Fruit fly (Drosophila melanogaster) whole organism, wandering third instar larva: Measurements from ENCODE around the gene sud1.

Source experiments
- Hnf4 ChIP-seq: fragments of 200-800 bp; sonication (Bioruptor generic); optimal IDR thresholded peaks from 2 replicates; lab custom pipeline; 2016; ENCODE audit warnings: missing biosample characterization, mild to moderate bottlenecking, missing genetic modification characterization
- N ChIP-seq: fragments of >200 bp; optimal IDR thresholded peaks from 2 replicates; lab custom pipeline; 2018; ENCODE audit warnings: missing biosample characterization, missing external identifiers, missing genetic modification characterization
- OdsH ChIP-seq: fragments of 200-800 bp; sonication (Bioruptor generic); optimal IDR thresholded peaks from 2 replicates; lab custom pipeline; 2016; ENCODE audit warnings: missing biosample characterization, mild to moderate bottlenecking, missing genetic modification characterization
- Rel ChIP-seq, 2 experiments: fragments of 200-800 bp; sonication (Bioruptor generic) in 1 of 2; optimal IDR thresholded peaks; 2 replicates in 1 of 2; 3 replicates in 1 of 2; lab custom pipeline; 2016 to 2019; ENCODE audit warnings: mild to moderate bottlenecking in 2 of 2, missing biosample characterization in 2 of 2, missing genetic modification characterization in 2 of 2, moderate library complexity in 1 of 2
- br ChIP-seq: fragments of 200-800 bp; sonication (Bioruptor generic); optimal IDR thresholded peaks from 2 replicates; lab custom pipeline; 2016; ENCODE audit warnings: missing biosample characterization, missing genetic modification characterization
- brk ChIP-seq: fragments of 200-800 bp; sonication (Bioruptor generic); optimal IDR thresholded peaks from 2 replicates; lab custom pipeline; 2016; ENCODE audit warnings: missing biosample characterization, mild to moderate bottlenecking, missing genetic modification characterization
- dsf ChIP-seq: sonication (Bioruptor generic); optimal IDR thresholded peaks from 2 replicates; lab custom pipeline; 2016; ENCODE audit warnings: missing biosample characterization, missing genetic modification characterization, borderline replicate concordance
- h ChIP-seq: fragments of 200-800 bp; sonication (Bioruptor generic); optimal IDR thresholded peaks from 3 replicates; lab custom pipeline; 2016; ENCODE audit warnings: missing biosample characterization, mild to moderate bottlenecking, missing genetic modification characterization
- lola ChIP-seq: fragments of >200 bp; optimal IDR thresholded peaks from 2 replicates; lab custom pipeline; 2017; ENCODE audit warnings: missing biosample characterization, missing genetic modification characterization
- pan ChIP-seq: fragments of >200 bp; optimal IDR thresholded peaks from 2 replicates; lab custom pipeline; 2017
- usp ChIP-seq: fragments of >200 bp; optimal IDR thresholded peaks from 2 replicates; lab custom pipeline; 2017; ENCODE audit warnings: missing biosample characterization, missing genetic modification characterization

- TF ChIP-seq OdsH (GFP tag; lab: Kevin White, UChicago) (peak; percentile 67), lola (GFP tag; lab: Kevin White, UChicago) (no peak), Rel (GFP tag; optimal IDR thresholded peaks at IDR 0.05; lab: Kevin White, UChicago) (no peak), Rel (tag; optimal IDR thresholded peaks at IDR 0.05; lab: Kevin White, UChicago) (peak; percentile 91), br (GFP tag; lab: Kevin White, UChicago) (peak; percentile 67), brk (GFP tag; lab: Kevin White, UChicago) (peak; percentile 16), dsf (GFP tag; lab: Kevin White, UChicago) (no peak), Hnf4 (GFP tag; lab: Kevin White, UChicago) (peak; percentile 74), pan (lab: Kevin White, UChicago) (no peak), N (GFP tag; lab: Kevin White, UChicago) (no peak), usp (GFP tag; lab: Kevin White, UChicago) (no peak), h (GFP tag; lab: Kevin White, UChicago) (peak; percentile 80)
These were observed 44.8 kb upstream of the sud1 start for dm6 chr3R:24962470-24962869.
